Fruit fly (Drosophila melanogaster): ENCODE data around the gene pns.

pns gene

DNA sequence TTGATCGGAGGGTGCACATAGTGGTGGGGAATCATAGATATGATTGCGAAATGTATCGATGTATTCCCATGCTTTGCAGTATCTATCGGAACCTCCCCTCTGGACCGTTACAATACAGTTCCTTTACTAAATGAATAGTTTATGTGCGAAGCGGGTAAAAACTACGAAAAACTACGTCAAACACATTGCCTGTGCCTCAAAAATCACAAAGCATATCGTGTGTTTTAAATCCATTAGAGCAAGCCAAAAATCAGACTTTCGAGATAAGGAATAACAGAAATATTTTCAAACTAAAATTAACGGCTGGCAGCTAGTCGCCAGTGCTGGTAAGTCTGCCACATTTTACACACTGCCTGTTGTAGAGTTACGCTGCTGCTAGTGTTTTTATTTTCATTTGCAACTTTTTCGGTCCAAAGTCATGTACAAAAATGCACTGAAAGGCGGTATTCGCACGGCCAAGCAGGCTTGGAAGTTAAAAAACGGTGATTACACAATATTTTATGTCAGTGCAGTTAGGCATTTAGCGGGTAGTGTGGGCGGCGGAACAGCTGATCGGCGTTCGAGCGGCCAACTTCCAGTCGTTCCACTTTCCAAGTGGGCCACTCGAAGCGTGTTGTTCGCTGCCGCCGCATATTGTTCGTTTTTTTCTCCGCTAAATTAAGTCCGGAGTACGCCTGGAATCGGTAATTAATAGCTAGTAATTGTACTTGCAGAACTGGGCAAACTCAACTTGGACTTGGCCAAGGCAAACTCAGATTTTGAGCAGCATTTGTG, 19.5 kb upstream of the pns start (continued):
- TF ChIP-seq run (tag; optimal IDR thresholded peaks at IDR 0.05) (no peak), Dp (GFP tag; optimal IDR thresholded peaks at IDR 0.05) (peak; percentile 51), PHDP (tag; optimal IDR thresholded peaks at IDR 0.05) (no peak), CG11504 (tag; optimal IDR thresholded peaks at IDR 0.05) (no peak), so (GFP tag; IDR thresholded peaks at IDR 0.05) (0 out of 3 replicates have a peak, but pooled peaks have one; percentile 48), CG12391 (tag; optimal IDR thresholded peaks at IDR 0.05) (peak; percentile 35), CG6765 (GFP tag; optimal IDR thresholded peaks at IDR 0.05) (no peak), insv (GFP tag; optimal IDR thresholded peaks at IDR 0.05) (peak in 1 of 2 experiments; percentile 27), CG34224 (GFP tag; IDR thresholded peaks at IDR 0.05; ENCODE audit: partially characterized antibody) (peak; percentile 48), nerfin-2 (GFP tag; IDR thresholded peaks at IDR 0.05; ENCODE audit: partially characterized antibody) (peak; percentile 65), Mad (GFP tag; optimal IDR thresholded peaks at IDR 0.05) (peak; percentile 77), Fer2 (tag; optimal IDR thresholded peaks at IDR 0.05) (no peak), BtbVII (GFP tag; optimal IDR thresholded peaks at IDR 0.05) (no peak), Xrp1 (GFP tag; IDR thresholded peaks at IDR 0.05) (peak; percentile 32; the same call in 1 of the 2 replicates), ems (GFP tag; optimal IDR thresholded peaks at IDR 0.05) (peak; percentile 15), ase (GFP tag; IDR thresholded peaks at IDR 0.05) (no peak), CG1832 (GFP tag; optimal IDR thresholded peaks at IDR 0.05) (no peak), CG17912 (GFP tag; optimal IDR thresholded peaks at IDR 0.05) (no peak), CrebB (tag; optimal IDR thresholded peaks at IDR 0.05) (no peak), bab2 (GFP tag; optimal IDR thresholded peaks at IDR 0.05) (peak; percentile 70), lmd (GFP tag; IDR thresholded peaks at IDR 0.05) (peak; percentile 40; the same call in 1 of the 2 replicates), CG2712 (tag; optimal IDR thresholded peaks at IDR 0.05) (peak; percentile 31), CG14014 (GFP tag; IDR thresholded peaks at IDR 0.05) (peak; percentile 57; the same call in 1 of the 2 replicates), Hand (GFP tag; optimal IDR thresholded peaks at IDR 0.05) (no peak), ERR (GFP tag; optimal IDR thresholded peaks at IDR 0.05) (peak; percentile 43), CG15696 (tag; optimal IDR thresholded peaks at IDR 0.05) (no peak), sna (GFP tag; IDR thresholded peaks at IDR 0.05; ENCODE audit: partially characterized antibody) (peak; percentile 65; the same call in 1 of the 2 replicates), Sry-β (GFP tag; optimal IDR thresholded peaks at IDR 0.05) (no peak), CG14441 (GFP tag; IDR thresholded peaks at IDR 0.05) (peak; percentile 54; the same call in 1 of the 2 replicates), Hr51 (GFP tag; optimal IDR thresholded peaks at IDR 0.05) (peak in 1 of 2 experiments; percentile 67), unc-4 (GFP tag; IDR thresholded peaks at IDR 0.05; ENCODE audit: partially characterized antibody) (peak; percentile 77), esg (GFP tag; conservative IDR thresholded peaks at IDR 0.05) (peak; percentile 58), CG1233 (GFP tag; optimal IDR thresholded peaks at IDR 0.05) (peak; percentile 24), CG7963 (GFP tag; IDR thresholded peaks at IDR 0.05; ENCODE audit: partially characterized antibody) (peak; percentile 72; the same call in 2 of the 3 replicates), seq (GFP tag; IDR thresholded peaks at IDR 0.05) (0 out of 2 replicates have a peak, but pooled peaks have one; percentile 32), tll (GFP tag; optimal IDR thresholded peaks at IDR 0.05) (peak; percentile 19 to 62), fd64A (GFP tag; optimal IDR thresholded peaks at IDR 0.05) (no peak), CG10209 (GFP tag; optimal IDR thresholded peaks at IDR 0.05) (peak; percentile 39), E2f2 (GFP tag; IDR thresholded peaks at IDR 0.05) (peak; percentile 59), Dip2 (GFP tag; IDR thresholded peaks at IDR 0.05) (no peak), klu (GFP tag; IDR thresholded peaks at IDR 0.05) (peak; percentile 55; the same call in 1 of the 2 replicates), CG13424 (tag; optimal IDR thresholded peaks at IDR 0.05) (no peak), CG10274 (GFP tag; optimal IDR thresholded peaks at IDR 0.05) (peak; percentile 73), NC2α (GFP tag; optimal IDR thresholded peaks at IDR 0.05) (peak; percentile 32), CG3995 (GFP tag; optimal IDR thresholded peaks at IDR 0.05) (peak; percentile 94), CG13894 (tag; optimal IDR thresholded peaks at IDR 0.05) (no peak), onecut (GFP tag; IDR thresholded peaks at IDR 0.05) (no peak)

All from whole organism, embryonic.